Worm (Caenorhabditis elegans) whole organism, L1 larva: ENCODE measurements around the gene srg-69.

Experiments
- dpl-1 ChIP-seq, 3 experiments: fragments of 150-350 bp in 2 of 3; sonication (generic microtip) in 1 of 3; optimal IDR thresholded peaks; 2 replicates each; lab custom pipeline; 2014 to 2017; ENCODE audit warnings: missing biosample characterization in 3 of 3, missing genetic modification characterization in 3 of 3, missing genetic modification reagents in 3 of 3
- elt-3 ChIP-seq, 6 experiments: fragments of 150-350 bp in 1 of 6; sonication (generic microtip); optimal IDR thresholded peaks; 2 replicates each; lab custom pipeline; 2017 to 2018; ENCODE audit warnings: missing biosample characterization in 6 of 6, missing genetic modification characterization in 6 of 6, inconsistent platforms in 1 of 6
- lsy-2 ChIP-seq, 2 experiments: fragments of 150-350 bp; optimal IDR thresholded peaks; 2 replicates each; lab custom pipeline; 2014; ENCODE audit warnings: missing biosample characterization in 2 of 2, missing genetic modification characterization in 2 of 2
- nhr-11 ChIP-seq: fragments of 150-350 bp; optimal IDR thresholded peaks from 2 replicates; lab custom pipeline; 2014; ENCODE audit warnings: missing biosample characterization, missing genetic modification characterization
- nhr-71 ChIP-seq: sonication (generic microtip); optimal IDR thresholded peaks from 2 replicates; lab custom pipeline; 2016; ENCODE audit warnings: mild to moderate bottlenecking, missing genetic modification characterization, moderate library complexity, missing compliant biosample characterization
- nhr-77 ChIP-seq: fragments of 150-350 bp; optimal IDR thresholded peaks from 2 replicates; lab custom pipeline; 2014; ENCODE audit warnings: missing biosample characterization, missing genetic modification characterization
- rnt-1 ChIP-seq: sonication (generic microtip); optimal IDR thresholded peaks from 2 replicates; lab custom pipeline; 2016; ENCODE audit warnings: mild to moderate bottlenecking, missing genetic modification characterization, moderate library complexity, missing compliant biosample characterization
- unc-130 ChIP-seq: fragments of 150-350 bp; optimal IDR thresholded peaks from 2 replicates; lab custom pipeline; 2017; ENCODE audit warnings: missing biosample characterization, missing genetic modification characterization, inconsistent platforms
- unc-86 ChIP-seq: sonication (generic microtip); optimal IDR thresholded peaks from 2 replicates; lab custom pipeline; 2016; ENCODE audit warnings: missing genetic modification characterization, missing compliant biosample characterization
- ztf-11 ChIP-seq, 2 experiments: sonication (generic microtip); optimal IDR thresholded peaks; 2 replicates each; lab custom pipeline; 2016 to 2017; ENCODE audit warnings: missing genetic modification characterization in 2 of 2, missing biosample characterization in 1 of 2, missing compliant biosample characterization in 1 of 2

- TF ChIP-seq nhr-11 (tag; lab: Kevin White, UChicago) (no peak), nhr-77 (tag; lab: Kevin White, UChicago) (no peak), rnt-1 (tag; lab: Kevin White, UChicago) (no peak), dpl-1 (GFP tag; optimal IDR thresholded peaks at IDR 0.05; lab: Kevin White, UChicago) (no peak), ztf-11 (tag; optimal IDR thresholded peaks at IDR 0.05; lab: Kevin White, UChicago) (no peak), unc-86 (tag; lab: Kevin White, UChicago) (peak; percentile 70), unc-130 (no peak), nhr-71 (tag; lab: Kevin White, UChicago) (peak; percentile 51), lsy-2 (tag; optimal IDR thresholded peaks at IDR 0.05; lab: Kevin White, UChicago) (peak; percentile 34 to 52), elt-3 (tag; optimal IDR thresholded peaks at IDR 0.05; lab: Kevin White, UChicago) (no peak)
These were observed 19.5 kb upstream of the srg-69 start for ce11 chrII:5336035-5336376.
